Worm (Caenorhabditis elegans) whole organism, L1 larva: ENCODE data around the gene ras-2.

Experiments
- C04F5.9 ChIP-seq: sonication (generic microtip); optimal IDR thresholded peaks from 2 replicates; lab custom pipeline; 2016; ENCODE audit warnings: missing genetic modification characterization, missing compliant biosample characterization
- C16A3.4 ChIP-seq: fragments of 150-350 bp; optimal IDR thresholded peaks from 2 replicates; lab custom pipeline; 2014; ENCODE audit warnings: missing biosample characterization, missing genetic modification characterization
- F16B12.6 ChIP-seq: fragments of 150-350 bp; optimal IDR thresholded peaks from 2 replicates; lab custom pipeline; 2014; ENCODE audit warnings: missing biosample characterization, missing genetic modification characterization
- aha-1 ChIP-seq: fragments of 150-350 bp; optimal IDR thresholded peaks from 2 replicates; lab custom pipeline; 2014; ENCODE audit warnings: missing biosample characterization, missing genetic modification characterization
- alr-1 ChIP-seq: fragments of 200-800 bp; sonication (Bioruptor generic); optimal IDR thresholded peaks from 2 replicates; lab custom pipeline; 2018; ENCODE audit warnings: borderline replicate concordance, mild to moderate bottlenecking, missing genetic modification characterization, missing compliant biosample characterization
- ama-1 ChIP-seq: fragments of 150-350 bp; optimal IDR thresholded peaks from 2 replicates; lab custom pipeline; 2014
- blmp-1 ChIP-seq: fragments of 150-350 bp; optimal IDR thresholded peaks from 2 replicates; lab custom pipeline; 2014; ENCODE audit warnings: missing biosample characterization, missing genetic modification characterization
- ceh-82 ChIP-seq, 3 experiments: fragments of 150-350 bp in 1 of 3; sonication (generic microtip) in 2 of 3; optimal IDR thresholded peaks; 2 replicates each; lab custom pipeline; 2014 to 2017; ENCODE audit warnings: missing biosample characterization in 3 of 3, missing genetic modification characterization in 3 of 3
- dpl-1 ChIP-seq, 3 experiments: fragments of 150-350 bp in 2 of 3; sonication (generic microtip) in 1 of 3; optimal IDR thresholded peaks; 2 replicates each; lab custom pipeline; 2014 to 2017; ENCODE audit warnings: missing biosample characterization in 3 of 3, missing genetic modification characterization in 3 of 3, missing genetic modification reagents in 3 of 3
- dsc-1 ChIP-seq: sonication (generic microtip); optimal IDR thresholded peaks from 2 replicates; lab custom pipeline; 2016; ENCODE audit warnings: mild to moderate bottlenecking, missing genetic modification characterization, missing compliant biosample characterization
- efl-1 ChIP-seq, 4 experiments: fragments of 150-350 bp; optimal IDR thresholded peaks in 3 of 4; peaks in 1 of 4; 1 replicate in 1 of 4; 2 replicates in 3 of 4; lab custom pipeline; 2014; ENCODE audit warnings: missing biosample characterization in 2 of 4, missing genetic modification characterization in 2 of 4, missing genetic modification reagents in 2 of 4
- efl-3 ChIP-seq: fragments of 200-800 bp; sonication (Bioruptor generic); optimal IDR thresholded peaks from 2 replicates; lab custom pipeline; 2018; ENCODE audit warnings: mild to moderate bottlenecking, missing genetic modification characterization, missing compliant biosample characterization
- egl-13 ChIP-seq: sonication (generic microtip); optimal IDR thresholded peaks from 2 replicates; lab custom pipeline; 2016; ENCODE audit warnings: missing genotype, missing genetic modification reagents, missing genetic modification characterization, missing compliant biosample characterization
- elt-2 ChIP-seq: sonication (generic microtip); optimal IDR thresholded peaks from 2 replicates; lab custom pipeline; 2016; ENCODE audit warnings: missing genetic modification characterization, mild to moderate bottlenecking, inconsistent platforms, missing compliant biosample characterization, missing genetic modification reagents
- elt-3 ChIP-seq, 6 experiments: fragments of 150-350 bp in 1 of 6; sonication (generic microtip); optimal IDR thresholded peaks; 2 replicates each; lab custom pipeline; 2017 to 2018; ENCODE audit warnings: missing biosample characterization in 6 of 6, missing genetic modification characterization in 6 of 6, inconsistent platforms in 1 of 6
- fkh-10 ChIP-seq: sonication (generic microtip); optimal IDR thresholded peaks from 2 replicates; lab custom pipeline; 2017; ENCODE audit warnings: missing biosample characterization, missing genetic modification reagents, missing genetic modification characterization
- fkh-8 ChIP-seq: sonication (generic microtip); optimal IDR thresholded peaks from 2 replicates; lab custom pipeline; 2016; ENCODE audit warnings: mild to moderate bottlenecking, missing genetic modification characterization, missing compliant biosample characterization
- fos-1 ChIP-seq: fragments of 150-350 bp; optimal IDR thresholded peaks from 2 replicates; lab custom pipeline; 2014; ENCODE audit warnings: missing biosample characterization, missing genetic modification characterization
- jun-1 ChIP-seq: fragments of 150-350 bp; optimal IDR thresholded peaks from 2 replicates; lab custom pipeline; 2014; ENCODE audit warnings: missing biosample characterization, missing genetic modification reagents, missing genetic modification characterization
- lin-13 ChIP-seq: fragments of 150-350 bp; optimal IDR thresholded peaks from 2 replicates; lab custom pipeline; 2014; ENCODE audit warnings: missing biosample characterization, missing genetic modification reagents, missing genetic modification characterization
- lin-15B ChIP-seq: fragments of 150-350 bp; sonication (generic microtip); optimal IDR thresholded peaks from 3 replicates; lab custom pipeline; 2014; ENCODE audit warnings: missing biosample characterization, missing genetic modification characterization
- lin-35 ChIP-seq, 2 experiments: fragments of 150-350 bp; optimal IDR thresholded peaks; 2 replicates each; lab custom pipeline; 2014; ENCODE audit warnings: missing biosample characterization in 2 of 2, missing genetic modification characterization in 2 of 2, missing genetic modification reagents in 2 of 2
- lsy-2 ChIP-seq, 2 experiments: fragments of 150-350 bp; optimal IDR thresholded peaks; 2 replicates each; lab custom pipeline; 2014; ENCODE audit warnings: missing biosample characterization in 2 of 2, missing genetic modification characterization in 2 of 2
- mdl-1 ChIP-seq, 2 experiments: fragments of 150-350 bp; optimal IDR thresholded peaks; 2 replicates each; lab custom pipeline; 2014 to 2017; ENCODE audit warnings: missing biosample characterization in 2 of 2, missing genetic modification characterization in 2 of 2, inconsistent platforms in 1 of 2
- mep-1 ChIP-seq: fragments of 150-350 bp; optimal IDR thresholded peaks from 2 replicates; lab custom pipeline; 2014; ENCODE audit warnings: missing biosample characterization, missing genetic modification characterization
- nhr-11 ChIP-seq: fragments of 150-350 bp; optimal IDR thresholded peaks from 2 replicates; lab custom pipeline; 2014; ENCODE audit warnings: missing biosample characterization, missing genetic modification characterization
- nhr-19 ChIP-seq: fragments of 200-800 bp; sonication (Bioruptor generic); conservative IDR thresholded peaks from 2 replicates; pipeline ENCODE4 v1.3.6; 2022; ENCODE audit warnings: missing genetic modification characterization, missing compliant biosample characterization
- nhr-20 ChIP-seq: sonication (generic microtip); optimal IDR thresholded peaks from 2 replicates; lab custom pipeline; 2016; ENCODE audit warnings: mild to moderate bottlenecking, missing genetic modification characterization, missing compliant biosample characterization
- nhr-237 ChIP-seq: fragments of 150-350 bp; optimal IDR thresholded peaks from 2 replicates; lab custom pipeline; 2014; ENCODE audit warnings: missing biosample characterization, missing genetic modification characterization
- nhr-47 ChIP-seq: sonication (generic microtip); optimal IDR thresholded peaks from 2 replicates; lab custom pipeline; 2016; ENCODE audit warnings: mild to moderate bottlenecking, missing genetic modification characterization, moderate library complexity, missing compliant biosample characterization
- nhr-71 ChIP-seq: sonication (generic microtip); optimal IDR thresholded peaks from 2 replicates; lab custom pipeline; 2016; ENCODE audit warnings: mild to moderate bottlenecking, missing genetic modification characterization, moderate library complexity, missing compliant biosample characterization
- nhr-76 ChIP-seq: sonication (generic microtip); optimal IDR thresholded peaks from 2 replicates; lab custom pipeline; 2017; ENCODE audit warnings: missing biosample characterization, missing genetic modification characterization
- nhr-77 ChIP-seq: fragments of 150-350 bp; optimal IDR thresholded peaks from 2 replicates; lab custom pipeline; 2014; ENCODE audit warnings: missing biosample characterization, missing genetic modification characterization
- nhr-85 ChIP-seq: sonication (generic microtip); peaks from one replicate; lab custom pipeline; 2016; ENCODE audit warnings: missing genetic modification characterization, inconsistent platforms, missing compliant biosample characterization
- nhr-90 ChIP-seq: sonication (generic microtip); optimal IDR thresholded peaks from 2 replicates; lab custom pipeline; 2016; ENCODE audit warnings: mild to moderate bottlenecking, missing genetic modification characterization, missing compliant biosample characterization; ENCODE audit not compliant: poor library complexity
- pag-3 ChIP-seq: sonication (generic microtip); optimal IDR thresholded peaks from 2 replicates; lab custom pipeline; 2017; ENCODE audit warnings: missing genetic modification characterization, mild to moderate bottlenecking, missing compliant biosample characterization, antibody characterized with exemption, borderline replicate concordance; ENCODE audit not compliant: insufficient read depth
- pqm-1 ChIP-seq: sonication (generic microtip); optimal IDR thresholded peaks from 3 replicates; lab custom pipeline; 2017; ENCODE audit warnings: missing biosample characterization, missing genetic modification characterization
- rnt-1 ChIP-seq: sonication (generic microtip); optimal IDR thresholded peaks from 2 replicates; lab custom pipeline; 2016; ENCODE audit warnings: mild to moderate bottlenecking, missing genetic modification characterization, moderate library complexity, missing compliant biosample characterization
- skn-1 ChIP-seq: fragments of 150-350 bp; optimal IDR thresholded peaks from 2 replicates; lab custom pipeline; 2014; ENCODE audit warnings: missing biosample characterization, missing genetic modification characterization
- snpc-4 ChIP-seq: fragments of 150-350 bp; optimal IDR thresholded peaks from 2 replicates; lab custom pipeline; 2014; ENCODE audit warnings: missing biosample characterization, missing genetic modification characterization
- snu-23 ChIP-seq: sonication (generic microtip); optimal IDR thresholded peaks from 2 replicates; lab custom pipeline; 2016; ENCODE audit warnings: missing genetic modification characterization, missing compliant biosample characterization
- sox-4 ChIP-seq: sonication (generic microtip); optimal IDR thresholded peaks from 2 replicates; lab custom pipeline; 2016; ENCODE audit warnings: missing genetic modification characterization, missing compliant biosample characterization
- sup-37 ChIP-seq: fragments of 200-800 bp; sonication (Bioruptor generic); optimal IDR thresholded peaks from 2 replicates; lab custom pipeline; 2018; ENCODE audit warnings: mild to moderate bottlenecking, missing genetic modification characterization, missing compliant biosample characterization
- swsn-7 ChIP-seq: sonication (generic microtip); optimal IDR thresholded peaks from 2 replicates; lab custom pipeline; 2016; ENCODE audit warnings: missing genetic modification characterization, missing compliant biosample characterization
- tbx-2 ChIP-seq: sonication (generic microtip); optimal IDR thresholded peaks from 2 replicates; lab custom pipeline; 2016; ENCODE audit warnings: missing genetic modification characterization, missing compliant biosample characterization
- unc-130 ChIP-seq: fragments of 150-350 bp; optimal IDR thresholded peaks from 2 replicates; lab custom pipeline; 2017; ENCODE audit warnings: missing biosample characterization, missing genetic modification characterization, inconsistent platforms
- vab-15 ChIP-seq: sonication (generic microtip); optimal IDR thresholded peaks from 2 replicates; lab custom pipeline; 2017; ENCODE audit warnings: missing genotype, mild to moderate bottlenecking, missing genetic modification characterization, missing compliant biosample characterization
- xbp-1 ChIP-seq: sonication (generic microtip); optimal IDR thresholded peaks from 2 replicates; lab custom pipeline; 2016; ENCODE audit warnings: missing genetic modification characterization, missing compliant biosample characterization
- ztf-11 ChIP-seq, 2 experiments: sonication (generic microtip); optimal IDR thresholded peaks; 2 replicates each; lab custom pipeline; 2016 to 2017; ENCODE audit warnings: missing genetic modification characterization in 2 of 2, missing biosample characterization in 1 of 2, missing compliant biosample characterization in 1 of 2
- ztf-4 ChIP-seq: fragments of 150-350 bp; optimal IDR thresholded peaks from 2 replicates; lab custom pipeline; 2014; ENCODE audit warnings: missing biosample characterization, missing genetic modification characterization

Gene ras-2

ce11 chrIII:4693281-4693680 is 46.6 kb downstream of the ras-2 start, which contains the start of gene nifk-1:
Gene nifk-1, minus strand, starts transcription at chrIII:4693307.
- TF ChIP-seq F16B12.6 (peak; percentile 46), mdl-1 (tag; optimal IDR thresholded peaks at IDR 0.05; lab: Kevin White, UChicago) (peak in 1 of 2 experiments; percentile 31), ceh-82 (tag; optimal IDR thresholded peaks at IDR 0.05; lab: Kevin White, UChicago) (peak; percentile 23 to 59 (median 43)), elt-2 (tag; lab: Kevin White, UChicago) (no peak), ama-1 (no peak), tbx-2 (tag; lab: Kevin White, UChicago) (peak; percentile 37), jun-1 (peak; percentile 21), nhr-11 (tag; lab: Kevin White, UChicago) (no peak), snu-23 (peak; percentile 61), nhr-47 (peak; percentile 61), lin-15B (peak; percentile 19), mep-1 (tag; lab: Kevin White, UChicago) (peak; percentile 68), fkh-10 (GFP tag; lab: Kevin White, UChicago) (peak; percentile 10), lin-35 (GFP tag; optimal IDR thresholded peaks at IDR 0.05; lab: Kevin White, UChicago) (peak; percentile 75 to 86), efl-1 (optimal IDR thresholded peaks at IDR 0.05; lab: Kevin White, UChicago) (peak; percentile 66 to 78), efl-1 (GFP tag; optimal IDR thresholded peaks at IDR 0.05 in 1 of 2; lab: Kevin White, UChicago) (peak; percentile 75 to 94), C16A3.4 (peak; percentile 80), blmp-1 (tag; lab: Kevin White, UChicago) (peak; percentile 29), nhr-19 (GFP tag; lab: Robert Waterston, UW) (peak; percentile 59), sox-4 (no peak), nhr-20 (tag; lab: Kevin White, UChicago) (peak; percentile 65), snpc-4 (peak; percentile 15), ztf-11 (tag; optimal IDR thresholded peaks at IDR 0.05; lab: Kevin White, UChicago) (no peak), nhr-85 (tag; lab: Kevin White, UChicago) (peak; percentile 83), unc-130 (tag; lab: Kevin White, UChicago) (peak; percentile 49), skn-1 (tag; lab: Kevin White, UChicago) (peak; percentile 28), fkh-8 (tag; lab: Kevin White, UChicago) (peak; percentile 12), dpl-1 (GFP tag; optimal IDR thresholded peaks at IDR 0.05; lab: Kevin White, UChicago) (peak; percentile 71 to 83 (median 80)), xbp-1 (tag; lab: Kevin White, UChicago) (peak; percentile 48), nhr-71 (tag; lab: Kevin White, UChicago) (peak; percentile 73), elt-3 (tag; optimal IDR thresholded peaks at IDR 0.05; lab: Kevin White, UChicago) (peak in 2 of 6 experiments; percentile 55 to 81), nhr-77 (tag; lab: Kevin White, UChicago) (peak; percentile 9), ztf-4 (tag; lab: Kevin White, UChicago) (no peak), swsn-7 (tag; lab: Kevin White, UChicago) (peak; percentile 37), pqm-1 (no peak), lsy-2 (tag; optimal IDR thresholded peaks at IDR 0.05; lab: Kevin White, UChicago) (peak; percentile 75 to 84), nhr-90 (tag; lab: Kevin White, UChicago) (peak; percentile 51), egl-13 (tag; lab: Kevin White, UChicago) (no peak), rnt-1 (tag; lab: Kevin White, UChicago) (peak; percentile 67), fos-1 (tag; lab: Kevin White, UChicago) (peak; percentile 10), alr-1 (tag; lab: Kevin White, UChicago) (no peak)

DNA sequence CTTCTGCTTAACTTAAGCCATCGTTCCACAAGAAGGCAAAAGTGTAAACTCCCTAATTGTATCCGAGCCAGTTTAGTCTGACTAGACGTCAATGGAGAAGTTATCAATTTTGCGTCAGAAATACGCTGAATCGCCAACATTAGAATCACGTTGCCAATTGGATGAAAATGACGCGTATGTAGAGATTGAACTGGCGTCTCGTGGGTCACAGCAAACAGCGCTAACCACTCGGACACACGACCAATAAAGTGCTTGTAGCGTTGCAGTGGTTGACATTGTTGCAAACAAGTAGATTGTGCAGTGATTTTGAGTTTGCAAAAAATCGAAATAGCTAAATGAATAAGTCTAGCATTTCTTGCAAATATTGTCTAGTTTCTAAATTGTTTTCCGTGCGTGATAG is 50.3 kb downstream of the ras-2 start:
- TF ChIP-seq dsc-1 (tag; lab: Kevin White, UChicago) (peak; percentile 73), efl-1 (optimal IDR thresholded peaks at IDR 0.05; lab: Kevin White, UChicago) (peak; percentile 50 to 72), efl-1 (GFP tag; optimal IDR thresholded peaks at IDR 0.05 in 1 of 2; lab: Kevin White, UChicago) (peak; percentile 32 to 97), C16A3.4 (peak; percentile 82), sup-37 (peak; percentile 49), lin-15B (no peak), efl-3 (GFP tag; lab: Kevin White, UChicago) (no peak), aha-1 (no peak), alr-1 (tag; lab: Kevin White, UChicago) (no peak), elt-2 (tag; lab: Kevin White, UChicago) (peak; percentile 71), fkh-8 (tag; lab: Kevin White, UChicago) (peak; percentile 20), tbx-2 (tag; lab: Kevin White, UChicago) (peak; percentile 53), mdl-1 (tag; optimal IDR thresholded peaks at IDR 0.05; lab: Kevin White, UChicago) (peak in 1 of 2 experiments; percentile 94), sox-4 (no peak), C04F5.9 (tag; lab: Kevin White, UChicago) (peak; percentile 46), unc-130 (tag; lab: Kevin White, UChicago) (peak; percentile 76), vab-15 (tag; lab: Kevin White, UChicago) (no peak), snu-23 (peak; percentile 87), xbp-1 (tag; lab: Kevin White, UChicago) (peak; percentile 61), nhr-76 (tag; lab: Kevin White, UChicago) (no peak), fkh-10 (GFP tag; lab: Kevin White, UChicago) (no peak), lin-13 (GFP tag; lab: Kevin White, UChicago) (peak; percentile 59), nhr-237 (tag; lab: Kevin White, UChicago) (no peak), pag-3 (tag; lab: Kevin White, UChicago) (no peak)
